Fruit fly (Drosophila melanogaster) whole organism, embryonic: ENCODE measurements around the gene Eip63E.

ENCODE experiments used
- Adf1 ChIP-seq: fragments of 200-800 bp; sonication (Bioruptor generic); IDR thresholded peaks from 2 replicates; pipeline ENCODE4 v1.3.6; 2022; ENCODE audit warnings: missing biosample characterization, missing genetic modification characterization
- Bdp1 ChIP-seq: fragments of 200-800 bp; sonication (Bioruptor generic); optimal IDR thresholded peaks from 3 replicates; lab custom pipeline; 2016; ENCODE audit warnings: missing biosample characterization, missing genetic modification characterization
- CG10366 ChIP-seq: fragments of 200-800 bp; sonication (Bioruptor generic); IDR thresholded peaks from 2 replicates; pipeline ENCODE4 v1.3.6; 2022; ENCODE audit warnings: missing biosample characterization, missing genetic modification characterization
- CG10959 ChIP-seq: fragments of 200-800 bp; sonication (Bioruptor generic); IDR thresholded peaks from 2 replicates; pipeline ENCODE4 v1.3.6; 2022; ENCODE audit warnings: missing biosample characterization, missing genetic modification characterization
- CG11456 ChIP-seq: fragments of 200-800 bp; sonication (Bioruptor generic); IDR thresholded peaks from 3 replicates; pipeline ENCODE4 v1.3.6; 2022; ENCODE audit warnings: missing biosample characterization, missing genetic modification characterization
- CG12155 ChIP-seq: fragments of 200-800 bp; sonication (Bioruptor generic); optimal IDR thresholded peaks from 3 replicates; lab custom pipeline; 2016; ENCODE audit warnings: missing biosample characterization, missing genetic modification characterization
- CG14014 ChIP-seq: fragments of 200-800 bp; sonication (Bioruptor generic); IDR thresholded peaks from 2 replicates; pipeline ENCODE4 v1.3.6; 2022; ENCODE audit warnings: missing biosample characterization, missing genetic modification characterization
- CG15514 ChIP-seq: fragments of 200-800 bp; sonication (Bioruptor generic); optimal IDR thresholded peaks from 3 replicates; lab custom pipeline; 2017; ENCODE audit warnings: missing biosample characterization, missing genetic modification characterization, mild to moderate bottlenecking, moderate library complexity, missing genetic modification reagents
- CG2712 ChIP-seq: fragments of 200-800 bp; optimal IDR thresholded peaks from 3 replicates; lab custom pipeline; 2019; ENCODE audit warnings: missing biosample characterization, mild to moderate bottlenecking, missing genetic modification characterization, moderate library complexity
- CG3163 ChIP-seq: fragments of 200-800 bp; sonication (Bioruptor generic); optimal IDR thresholded peaks from 3 replicates; lab custom pipeline; 2016; ENCODE audit warnings: missing biosample characterization, missing genetic modification characterization
- CG32772 ChIP-seq: fragments of 200-800 bp; sonication (Bioruptor generic); IDR thresholded peaks from 2 replicates; pipeline ENCODE4 v1.3.6; 2022; ENCODE audit warnings: missing biosample characterization, missing genetic modification characterization
- CG34376 ChIP-seq: fragments of 200-800 bp; sonication (Bioruptor generic); optimal IDR thresholded peaks from 2 replicates; lab custom pipeline; 2018; ENCODE audit warnings: missing biosample characterization, mild to moderate bottlenecking, missing genetic modification characterization
- CG4360 ChIP-seq: fragments of 200-800 bp; sonication (Bioruptor generic); IDR thresholded peaks from 2 replicates; pipeline ENCODE4 v1.3.6; 2022; ENCODE audit warnings: missing biosample characterization, missing genetic modification characterization
- CG43689 ChIP-seq: fragments of 200-800 bp; sonication (Bioruptor generic); IDR thresholded peaks from 2 replicates; pipeline ENCODE4 v1.3.6; 2022; ENCODE audit warnings: missing biosample characterization, missing genetic modification characterization
- CG4424 ChIP-seq: fragments of 200-800 bp; sonication (Bioruptor generic); optimal IDR thresholded peaks from 3 replicates; lab custom pipeline; 2016; ENCODE audit warnings: missing biosample characterization, missing genetic modification characterization
- CG6813 ChIP-seq: fragments of 200-800 bp; sonication (Bioruptor generic); optimal IDR thresholded peaks from 2 replicates; lab custom pipeline; 2017; ENCODE audit warnings: missing biosample characterization, missing genetic modification characterization, mild to moderate bottlenecking, moderate library complexity, missing genetic modification reagents
- CG6854 ChIP-seq: fragments of 200-800 bp; sonication (Bioruptor generic); optimal IDR thresholded peaks from 3 replicates; lab custom pipeline; 2017; ENCODE audit warnings: missing biosample characterization, mild to moderate bottlenecking, missing genetic modification characterization
- CG7372 ChIP-seq: fragments of 200-800 bp; sonication (Bioruptor generic); IDR thresholded peaks from 2 replicates; pipeline ENCODE4 v1.3.6; 2022; ENCODE audit warnings: missing biosample characterization, missing genetic modification characterization
- CG8290 ChIP-seq, 3 experiments: fragments of 200-800 bp; sonication (Bioruptor generic); optimal IDR thresholded peaks; 2 replicates each; lab custom pipeline; 2016 to 2019; ENCODE audit warnings: missing biosample characterization in 3 of 3, missing genetic modification characterization in 3 of 3, mild to moderate bottlenecking in 2 of 3, moderate library complexity in 1 of 3
- Deaf1 ChIP-seq: fragments of 200-800 bp; optimal IDR thresholded peaks from 3 replicates; lab custom pipeline; 2019; ENCODE audit warnings: missing biosample characterization, mild to moderate bottlenecking, missing genetic modification characterization, moderate library complexity
- Dfd ChIP-seq, 2 experiments: fragments of >200 bp; optimal IDR thresholded peaks; 2 replicates each; lab custom pipeline; 2017; ENCODE audit warnings: missing biosample characterization in 2 of 2, missing genetic modification characterization in 2 of 2
- Dll ChIP-seq: fragments of 200-800 bp; sonication (Bioruptor generic); IDR thresholded peaks from 4 replicates; pipeline ENCODE4 v1.3.6; 2022; ENCODE audit warnings: missing biosample characterization, missing genetic modification characterization; ENCODE audit not compliant: partially characterized antibody
- Dref ChIP-seq: fragments of 200-800 bp; sonication (Bioruptor generic); IDR thresholded peaks from 2 replicates; pipeline ENCODE4 v1.3.6; 2022; ENCODE audit warnings: missing biosample characterization, missing genetic modification characterization
- HmgZ ChIP-seq: fragments of 200-800 bp; sonication (Bioruptor generic); optimal IDR thresholded peaks from 2 replicates; lab custom pipeline; 2018; ENCODE audit warnings: missing biosample characterization, mild to moderate bottlenecking, missing genetic modification characterization
- Hr39 ChIP-seq: fragments of >200 bp; optimal IDR thresholded peaks from 2 replicates; lab custom pipeline; 2017
- Hr51 ChIP-seq, 2 experiments: fragments of 200-800 bp; sonication (Bioruptor generic); optimal IDR thresholded peaks; 2 replicates in 1 of 2; 3 replicates in 1 of 2; lab custom pipeline; 2016 to 2018; ENCODE audit warnings: missing biosample characterization in 2 of 2, missing genetic modification characterization in 2 of 2, mild to moderate bottlenecking in 1 of 2, moderate library complexity in 1 of 2
- PHDP ChIP-seq: fragments of 200-800 bp; sonication (Bioruptor generic); optimal IDR thresholded peaks from 3 replicates; lab custom pipeline; 2018; ENCODE audit warnings: missing biosample characterization, mild to moderate bottlenecking, missing genetic modification characterization, moderate library complexity
- Ravus ChIP-seq: fragments of 200-800 bp; sonication (Bioruptor generic); IDR thresholded peaks from 2 replicates; pipeline ENCODE4 v1.3.6; 2022; ENCODE audit warnings: missing biosample characterization, missing genetic modification characterization
- bigmax ChIP-seq: fragments of 200-800 bp; sonication (Bioruptor generic); optimal IDR thresholded peaks from 2 replicates; lab custom pipeline; 2018; ENCODE audit warnings: missing biosample characterization, mild to moderate bottlenecking, missing genetic modification characterization
- bsh ChIP-seq, 2 experiments: fragments of 200-800 bp; sonication (Bioruptor generic); optimal IDR thresholded peaks; 2 replicates each; lab custom pipeline; 2017 to 2018; ENCODE audit warnings: mild to moderate bottlenecking in 2 of 2, missing biosample characterization in 2 of 2, missing genetic modification characterization in 2 of 2, moderate library complexity in 1 of 2
- ci ChIP-seq: fragments of 200-800 bp; sonication (Bioruptor generic); IDR thresholded peaks from 3 replicates; pipeline ENCODE4 v1.3.6; 2022; ENCODE audit warnings: missing biosample characterization, missing genetic modification characterization
- corto ChIP-seq: fragments of 200-800 bp; sonication (Bioruptor generic); optimal IDR thresholded peaks from 2 replicates; lab custom pipeline; 2016; ENCODE audit warnings: missing biosample characterization, mild to moderate bottlenecking, missing genetic modification characterization, moderate library complexity
- danr ChIP-seq: fragments of 200-800 bp; sonication (Bioruptor generic); IDR thresholded peaks from 2 replicates; pipeline ENCODE4 v1.3.6; 2022; ENCODE audit warnings: missing biosample characterization, missing genetic modification characterization
- dimm ChIP-seq: fragments of 200-800 bp; sonication (Bioruptor generic); IDR thresholded peaks from 2 replicates; pipeline ENCODE4 v1.3.6; 2022; ENCODE audit warnings: missing biosample characterization, missing genetic modification characterization
- fru ChIP-seq: fragments of >200 bp; optimal IDR thresholded peaks from 2 replicates; lab custom pipeline; 2017
- gcm2 ChIP-seq: fragments of 200-800 bp; sonication (Bioruptor generic); optimal IDR thresholded peaks from 2 replicates; lab custom pipeline; 2016; ENCODE audit warnings: missing biosample characterization, missing genetic modification characterization
- grau ChIP-seq: fragments of 200-800 bp; optimal IDR thresholded peaks from 3 replicates; lab custom pipeline; 2019; ENCODE audit warnings: missing biosample characterization, mild to moderate bottlenecking, missing genetic modification characterization, moderate library complexity
- gsb ChIP-seq: fragments of 200-800 bp; sonication (Bioruptor generic); IDR thresholded peaks from 2 replicates; pipeline ENCODE4 v1.3.6; 2022; ENCODE audit warnings: missing biosample characterization, missing genetic modification characterization
- jumu ChIP-seq: fragments of 200-800 bp; sonication (Bioruptor generic); optimal IDR thresholded peaks from 3 replicates; lab custom pipeline; 2016; ENCODE audit warnings: missing biosample characterization, missing genetic modification characterization
- lbe ChIP-seq: fragments of 200-800 bp; sonication (Bioruptor generic); optimal IDR thresholded peaks from 2 replicates; lab custom pipeline; 2016; ENCODE audit warnings: missing biosample characterization, mild to moderate bottlenecking, missing genetic modification characterization
- nerfin-2 ChIP-seq: fragments of 200-800 bp; sonication (Bioruptor generic); IDR thresholded peaks from 2 replicates; pipeline ENCODE4 v1.3.6; 2022; ENCODE audit warnings: missing biosample characterization, missing genetic modification characterization; ENCODE audit not compliant: partially characterized antibody
- nmo ChIP-seq: fragments of 200-800 bp; sonication (Bioruptor generic); optimal IDR thresholded peaks from 2 replicates; lab custom pipeline; 2018; ENCODE audit warnings: missing biosample characterization, mild to moderate bottlenecking, missing genetic modification characterization, moderate library complexity
- nom ChIP-seq: fragments of 200-800 bp; sonication (Bioruptor generic); optimal IDR thresholded peaks from 2 replicates; lab custom pipeline; 2017; ENCODE audit warnings: missing biosample characterization, missing genetic modification characterization, mild to moderate bottlenecking, moderate library complexity, missing genetic modification reagents
- sens ChIP-seq: fragments of 200-800 bp; sonication (Bioruptor generic); peaks from one replicate; lab custom pipeline; 2016; ENCODE audit warnings: missing biosample characterization, missing genetic modification characterization
- stc ChIP-seq: fragments of 200-800 bp; sonication (Bioruptor generic); IDR thresholded peaks from 2 replicates; pipeline ENCODE4 v1.3.6; 2022; ENCODE audit warnings: missing biosample characterization, missing genetic modification characterization
- tll ChIP-seq, 2 experiments: fragments of 200-800 bp in 1 of 2; fragments of >200 bp in 1 of 2; sonication (Bioruptor generic) in 1 of 2; optimal IDR thresholded peaks; 2 replicates each; lab custom pipeline; 2017 to 2019; ENCODE audit warnings: missing biosample characterization in 2 of 2, missing genetic modification characterization in 2 of 2, mild to moderate bottlenecking in 1 of 2, moderate library complexity in 1 of 2

The Eip63E gene

DNA sequence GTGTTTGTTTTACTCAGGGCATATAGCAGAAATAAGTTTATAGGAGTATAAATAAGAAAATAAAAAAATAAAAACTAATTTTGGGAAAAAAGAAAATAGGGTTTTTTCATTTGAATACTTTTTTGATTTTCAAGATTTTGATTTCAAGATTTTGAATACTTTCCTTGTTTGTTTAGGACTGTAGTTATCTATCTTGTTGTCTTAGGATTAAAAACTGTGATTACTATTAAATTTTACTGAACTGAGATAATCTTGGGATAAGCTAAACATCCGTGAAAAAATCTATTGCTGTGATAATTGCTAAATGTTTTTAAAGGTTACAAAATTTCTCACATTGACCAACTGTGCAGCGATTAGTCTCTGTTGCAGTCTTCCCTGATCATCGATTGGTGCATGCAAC, 2.6 kb upstream of the Eip63E start:
- TF ChIP-seq gsb (no peak), sens (GFP tag; lab: Kevin White, UChicago) (peak; percentile 36), bsh (GFP tag; optimal IDR thresholded peaks at IDR 0.05; lab: Kevin White, UChicago) (peak in 1 of 2 experiments; percentile 81)

DNA sequence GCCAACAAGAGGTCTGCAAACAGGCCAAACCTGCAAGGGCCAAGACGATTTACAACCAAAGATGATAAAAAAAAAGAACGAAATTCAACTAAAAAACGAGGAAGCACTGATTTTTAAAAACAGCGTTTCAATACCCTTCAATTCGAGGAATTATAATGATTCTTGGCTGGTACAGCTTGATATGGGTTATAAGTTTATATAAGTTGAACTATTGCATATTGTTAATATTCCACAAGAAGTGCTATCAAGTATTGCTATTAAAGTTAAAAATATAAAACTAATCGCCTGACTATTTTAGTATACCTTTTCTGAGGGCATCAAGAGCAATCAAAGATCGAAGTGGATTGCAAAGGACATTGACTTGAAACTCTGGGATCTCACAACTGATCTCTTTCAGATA, 1.5 kb upstream of the Eip63E start:
- TF ChIP-seq corto (peak; percentile 9), danr (GFP tag; lab: Robert Waterston, UW) (no peak), CG32772 (GFP tag; lab: Robert Waterston, UW) (no peak), fru (lab: Kevin White, UChicago) (no peak), gcm2 (GFP tag; lab: Kevin White, UChicago) (no peak), bsh (GFP tag; optimal IDR thresholded peaks at IDR 0.05; lab: Kevin White, UChicago) (peak in 1 of 2 experiments; percentile 29), lbe (GFP tag; lab: Kevin White, UChicago) (peak; percentile 77), nom (peak; percentile 17)

DNA sequence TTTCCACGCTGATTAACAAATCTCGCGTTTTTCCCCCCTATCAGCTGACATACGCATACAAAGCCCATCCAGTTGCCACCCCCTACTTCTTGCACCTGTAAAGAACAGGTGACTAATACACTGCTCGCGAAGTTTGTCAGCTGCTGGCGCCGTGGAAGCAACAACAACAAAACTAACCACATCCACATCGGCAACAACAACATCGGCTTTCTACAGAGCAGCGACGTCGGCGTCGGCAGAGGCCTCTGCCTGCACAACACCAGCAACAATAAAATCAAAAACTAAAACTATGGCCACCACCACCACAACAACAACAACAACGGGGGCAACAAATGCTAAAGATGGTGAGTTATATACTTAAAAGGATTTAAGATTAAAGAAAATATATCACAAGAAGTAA, 934 bp downstream of the Eip63E start:
- TF ChIP-seq Adf1 (GFP tag; lab: Robert Waterston, UW) (peak; percentile 42), tll (GFP tag; optimal IDR thresholded peaks at IDR 0.05; lab: Kevin White, UChicago) (peak in 1 of 2 experiments; percentile 43), CG4360 (GFP tag; lab: Robert Waterston, UW) (peak; percentile 90), CG14014 (no peak), ci (GFP tag; lab: Robert Waterston, UW) (0 out of 3 replicates have a peak, but pooled peaks have one; percentile 11)

DNA sequence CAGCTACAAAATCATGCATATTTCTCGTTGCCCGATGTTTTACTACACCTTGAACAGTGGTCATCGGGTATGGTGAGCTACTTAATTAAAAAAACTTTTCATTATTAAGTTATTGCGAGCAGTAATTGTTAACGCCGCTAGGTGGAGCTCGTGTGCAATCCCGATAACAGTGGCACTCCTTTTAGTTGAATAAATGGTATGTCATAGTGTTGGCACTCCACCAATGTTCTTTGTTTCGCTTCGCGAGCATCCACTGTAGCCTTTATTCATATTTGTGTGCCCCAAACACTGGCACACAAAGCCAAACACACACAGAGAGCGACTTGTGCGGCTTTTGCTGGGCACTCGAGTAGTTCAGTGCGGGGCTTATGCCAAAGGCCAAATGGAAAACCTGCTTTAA, 2.3 kb downstream of the Eip63E start:
- peak; percentile 92 for TF ChIP-seq dimm (GFP tag; lab: Robert Waterston, UW)
- peak; percentile 79 for TF ChIP-seq Ravus
- no peak for TF ChIP-seq Dfd (GFP tag; optimal IDR thresholded peaks at IDR 0.05; lab: Kevin White, UChicago)
- peak; percentile 72 for TF ChIP-seq CG3163 (GFP tag; lab: Kevin White, UChicago)
- peak; percentile 64 for TF ChIP-seq Bdp1
- peak; percentile 31 for TF ChIP-seq CG8290 (GFP tag; optimal IDR thresholded peaks at IDR 0.05; lab: Kevin White, UChicago)
- peak in 1 of 2 experiments; percentile 91 for TF ChIP-seq CG8290 (tag; optimal IDR thresholded peaks at IDR 0.05; lab: Kevin White, UChicago)
- TF ChIP-seq CG12155 = peak; percentile 83
- TF ChIP-seq CG4424 (GFP tag; lab: Kevin White, UChicago) = peak; percentile 66
- peak; percentile 58 for TF ChIP-seq Deaf1 (tag; lab: Kevin White, UChicago)
- TF ChIP-seq bigmax (GFP tag; lab: Kevin White, UChicago) = no peak
- TF ChIP-seq CG2712 (tag; lab: Kevin White, UChicago) = peak; percentile 75
- no peak; the same call in 1 of the 2 replicates for TF ChIP-seq Dref (GFP tag; lab: Robert Waterston, UW)
- TF ChIP-seq nmo (GFP tag; lab: Kevin White, UChicago) = peak; percentile 89
- TF ChIP-seq jumu = peak; percentile 80
- peak; percentile 88 to 92 for TF ChIP-seq Hr51 (GFP tag; optimal IDR thresholded peaks at IDR 0.05; lab: Kevin White, UChicago)
- no peak for TF ChIP-seq nerfin-2
- TF ChIP-seq HmgZ = peak; percentile 89
- peak; percentile 98 for TF ChIP-seq grau (tag; lab: Kevin White, UChicago)
- peak; percentile 91 for TF ChIP-seq CG43689
- 0 out of 4 replicates have a peak, but pooled peaks have one; percentile 34 for TF ChIP-seq Dll
- TF ChIP-seq PHDP (tag; lab: Kevin White, UChicago) = peak; percentile 91
- TF ChIP-seq stc (GFP tag; lab: Robert Waterston, UW) = peak; percentile 63
- peak; percentile 53 for TF ChIP-seq CG6854 (GFP tag; lab: Kevin White, UChicago)
- TF ChIP-seq CG15514 (GFP tag; lab: Kevin White, UChicago) = peak; percentile 76
- peak; percentile 96 for TF ChIP-seq CG10366 (GFP tag; lab: Robert Waterston, UW)
- TF ChIP-seq Hr39 (lab: Kevin White, UChicago) = no peak
- peak; percentile 85 for TF ChIP-seq CG10959 (GFP tag; lab: Robert Waterston, UW)
- peak; percentile 62 for TF ChIP-seq CG34376 (GFP tag; lab: Kevin White, UChicago)
- TF ChIP-seq CG6813 (GFP tag; lab: Kevin White, UChicago) = peak; percentile 82
- peak; percentile 94 for TF ChIP-seq CG7372 (GFP tag; lab: Robert Waterston, UW)
- TF ChIP-seq CG11456 = peak; percentile 96
